Fruit fly (Drosophila melanogaster) whole organism, adult: ENCODE results near the gene CG8136.

Experiments used
- CG11617 ChIP-seq: fragments of 200-800 bp; sonication (Bioruptor generic); optimal IDR thresholded peaks from 2 replicates; lab custom pipeline; 2017; ENCODE audit warnings: mild to moderate bottlenecking, missing biosample characterization, missing genetic modification reagents, missing genetic modification characterization
- CG12768 ChIP-seq: fragments of 200-800 bp; sonication (Bioruptor generic); optimal IDR thresholded peaks from 2 replicates; lab custom pipeline; 2017; ENCODE audit warnings: missing biosample characterization, missing genetic modification characterization, mild to moderate bottlenecking, moderate library complexity, missing genetic modification reagents
- CG14711 ChIP-seq: fragments of 200-800 bp; sonication (Bioruptor generic); optimal IDR thresholded peaks from 2 replicates; lab custom pipeline; 2018; ENCODE audit warnings: missing biosample characterization, mild to moderate bottlenecking, missing genetic modification characterization, moderate library complexity
- CG1620 ChIP-seq: fragments of 200-800 bp; sonication (Bioruptor generic); optimal IDR thresholded peaks from 2 replicates; lab custom pipeline; 2016; ENCODE audit warnings: missing biosample characterization, missing genetic modification characterization
- CG33017 ChIP-seq: fragments of 200-800 bp; sonication (Bioruptor generic); optimal IDR thresholded peaks from 2 replicates; lab custom pipeline; 2018; ENCODE audit warnings: missing biosample characterization, mild to moderate bottlenecking, missing genetic modification characterization, moderate library complexity
- CG5204 ChIP-seq: fragments of 200-800 bp; sonication (Bioruptor generic); optimal IDR thresholded peaks from 2 replicates; lab custom pipeline; 2016; ENCODE audit warnings: missing biosample characterization, missing genetic modification characterization
- CG7045 ChIP-seq: fragments of 200-800 bp; sonication (Bioruptor generic); optimal IDR thresholded peaks from 2 replicates; lab custom pipeline; 2017; ENCODE audit warnings: missing biosample characterization, mild to moderate bottlenecking, missing genetic modification characterization
- CG7101 ChIP-seq: fragments of 200-800 bp; sonication (Bioruptor generic); optimal IDR thresholded peaks from 2 replicates; lab custom pipeline; 2018; ENCODE audit warnings: missing biosample characterization, mild to moderate bottlenecking, missing genetic modification characterization, moderate library complexity
- Clk ChIP-seq: fragments of 200-800 bp; sonication (Bioruptor generic); optimal IDR thresholded peaks from 2 replicates; lab custom pipeline; 2017; ENCODE audit warnings: missing biosample characterization, missing genetic modification characterization
- Crg-1 ChIP-seq: fragments of 200-800 bp; sonication (Bioruptor generic); optimal IDR thresholded peaks from 2 replicates; lab custom pipeline; 2016; ENCODE audit warnings: missing biosample characterization, missing genetic modification characterization
- Hr96 ChIP-seq: fragments of 200-800 bp; sonication (Bioruptor generic); optimal IDR thresholded peaks from 2 replicates; lab custom pipeline; 2016; ENCODE audit warnings: missing biosample characterization, missing genetic modification characterization
- Mnt ChIP-seq: fragments of 200-800 bp; sonication (Bioruptor generic); optimal IDR thresholded peaks from 2 replicates; lab custom pipeline; 2016; ENCODE audit warnings: missing biosample characterization, mild to moderate bottlenecking, missing genetic modification characterization
- bab1 ChIP-seq: fragments of 200-800 bp; sonication (Bioruptor generic); optimal IDR thresholded peaks from 3 replicates; lab custom pipeline; 2019; ENCODE audit warnings: missing biosample characterization, mild to moderate bottlenecking, missing genetic modification characterization, moderate library complexity
- cic ChIP-seq: fragments of 200-800 bp; sonication (Bioruptor generic); optimal IDR thresholded peaks from 2 replicates; lab custom pipeline; 2017; ENCODE audit warnings: missing biosample characterization, mild to moderate bottlenecking, missing genetic modification characterization, moderate library complexity
- cnc ChIP-seq, 2 experiments: fragments of >200 bp; optimal IDR thresholded peaks; 2 replicates each; lab custom pipeline; 2017
- kay ChIP-seq: fragments of 200-800 bp; sonication (Bioruptor generic); peaks from one replicate; lab custom pipeline; 2016; ENCODE audit warnings: missing biosample characterization, missing genetic modification characterization, borderline replicate concordance
- ovo ChIP-seq: fragments of 200-800 bp; sonication (Bioruptor generic); optimal IDR thresholded peaks from 2 replicates; lab custom pipeline; 2016; ENCODE audit warnings: missing biosample characterization, missing genetic modification characterization
- pad ChIP-seq: fragments of 200-800 bp; sonication (Bioruptor generic); optimal IDR thresholded peaks from 3 replicates; lab custom pipeline; 2017; ENCODE audit warnings: missing biosample characterization, missing genetic modification characterization, mild to moderate bottlenecking, moderate library complexity, missing genetic modification reagents
- tj ChIP-seq: fragments of 200-800 bp; sonication (Bioruptor generic); optimal IDR thresholded peaks from 3 replicates; lab custom pipeline; 2017; ENCODE audit warnings: missing biosample characterization, mild to moderate bottlenecking, missing genetic modification characterization, moderate library complexity
- toe ChIP-seq: fragments of 200-800 bp; sonication (Bioruptor generic); optimal IDR thresholded peaks from 2 replicates; lab custom pipeline; 2016; ENCODE audit warnings: missing biosample characterization, missing genetic modification characterization

CG8136 gene

DNA sequence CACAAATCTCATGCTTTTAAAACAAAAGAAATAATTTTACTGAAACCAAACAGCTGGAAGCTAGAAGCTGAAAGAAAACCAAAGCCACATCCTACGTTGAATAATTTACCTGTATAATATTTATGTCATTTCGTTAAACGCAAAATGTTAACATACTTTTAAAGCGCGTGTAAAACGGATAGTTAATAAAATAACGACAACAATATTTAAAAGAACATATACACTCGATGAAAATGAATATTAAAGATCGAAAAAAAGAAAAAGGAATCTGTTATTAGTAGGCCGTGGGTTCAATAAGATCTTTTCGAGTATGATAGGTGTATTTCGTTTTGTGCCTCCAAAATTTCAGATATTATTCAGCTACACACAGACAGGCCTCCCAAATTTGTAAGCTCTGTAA lies at the start of gene CG8136:
Gene CG8136, plus strand, starts transcription at position 301 of the 400 bp plus-strand sequence.
- TF ChIP-seq CG12768 (no peak), kay (GFP tag; lab: Kevin White, UChicago) (peak; percentile 47)

DNA sequence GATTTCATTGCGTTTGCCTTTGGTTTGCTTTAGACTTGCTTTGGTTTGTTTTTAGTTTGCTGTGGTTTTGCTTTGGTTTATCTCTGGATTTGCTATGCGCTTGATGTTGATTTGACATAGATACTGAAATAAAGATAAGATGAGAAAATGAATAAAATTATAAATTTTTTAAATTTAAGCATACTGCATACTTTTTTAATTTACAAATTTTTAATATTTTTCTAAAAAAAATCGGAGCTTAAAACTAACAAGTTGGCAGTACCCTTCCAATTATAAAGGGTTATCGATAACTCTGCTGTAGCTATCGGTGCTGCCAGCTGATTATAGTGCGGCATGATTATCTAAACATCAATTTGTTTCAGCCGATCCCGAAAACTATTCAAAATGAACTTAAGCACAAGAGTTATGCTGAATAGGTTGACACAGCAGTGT lies 47.4 kb upstream of the CG8136 start, which contains the start of gene mRpL19:
Gene mRpL19, plus strand, starts transcription at position 307 of the 432 bp plus-strand sequence.
- peak; percentile 88 for TF ChIP-seq kay (GFP tag; lab: Kevin White, UChicago)
- peak; percentile 27 for TF ChIP-seq cic (GFP tag; lab: Kevin White, UChicago)
- TF ChIP-seq CG33017 (tag; lab: Kevin White, UChicago), result peak; percentile 68
- peak; percentile 59 for TF ChIP-seq Mnt (GFP tag; lab: Kevin White, UChicago)
- peak; percentile 64 for TF ChIP-seq CG14711 (tag; lab: Kevin White, UChicago)
- no peak for TF ChIP-seq ovo
- TF ChIP-seq CG7101 (tag; lab: Kevin White, UChicago), result peak; percentile 76
- TF ChIP-seq bab1 (GFP tag; lab: Kevin White, UChicago), result peak; percentile 73
- TF ChIP-seq CG7045 (GFP tag; lab: Kevin White, UChicago), result peak; percentile 43
- TF ChIP-seq Crg-1 (GFP tag; lab: Kevin White, UChicago), result no peak
- TF ChIP-seq pad, result no peak
- TF ChIP-seq tj (GFP tag; lab: Kevin White, UChicago), result peak; percentile 20
- TF ChIP-seq cnc (optimal IDR thresholded peaks at IDR 0.05; lab: Kevin White, UChicago), result no peak
- TF ChIP-seq CG11617 (GFP tag; lab: Kevin White, UChicago), result peak; percentile 44
- TF ChIP-seq Clk (GFP tag; lab: Kevin White, UChicago), result no peak

DNA sequence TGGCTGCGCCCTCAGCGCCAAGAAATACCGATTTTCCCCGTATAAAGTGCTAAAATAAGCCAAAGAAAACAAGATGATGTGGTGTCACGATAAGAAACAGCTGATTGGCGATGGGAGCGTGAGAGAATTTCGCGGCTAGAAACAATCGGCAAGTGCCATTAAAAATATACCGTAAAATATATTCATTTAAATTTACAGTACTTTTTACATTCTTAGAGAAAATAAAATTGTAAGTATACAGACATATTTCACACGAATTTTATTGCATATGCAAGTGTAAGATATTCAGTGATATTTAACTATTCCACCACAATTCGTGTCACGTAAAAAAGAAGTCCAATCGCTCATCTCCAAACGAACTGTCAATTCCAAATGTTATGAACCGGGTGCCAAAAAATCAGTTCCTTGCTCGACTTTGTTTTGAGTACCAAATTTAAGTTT lies 44.6 kb upstream of the CG8136 start, which contains the start of the genes Unc50, CG11755 and CG8043:
Gene Unc50, minus strand, starts transcription at position 54 of the 441 bp plus-strand sequence.
Gene CG11755, plus strand, starts transcription at position 356 of the 441 bp plus-strand sequence.
Gene CG8043, plus strand, starts transcription at position 356 of the 441 bp plus-strand sequence.
- TF ChIP-seq pad (peak; percentile 59), CG14711 (tag; lab: Kevin White, UChicago) (peak; percentile 74), CG1620 (GFP tag; lab: Kevin White, UChicago) (peak; percentile 82), toe (GFP tag; lab: Kevin White, UChicago) (peak; percentile 89), CG12768 (peak; percentile 73), cic (GFP tag; lab: Kevin White, UChicago) (peak; percentile 37), CG7101 (tag; lab: Kevin White, UChicago) (peak; percentile 80), tj (GFP tag; lab: Kevin White, UChicago) (peak; percentile 54), Clk (GFP tag; lab: Kevin White, UChicago) (peak; percentile 59), Crg-1 (GFP tag; lab: Kevin White, UChicago) (peak; percentile 73), Mnt (GFP tag; lab: Kevin White, UChicago) (peak; percentile 74), CG33017 (tag; lab: Kevin White, UChicago) (peak; percentile 67), CG5204 (GFP tag; lab: Kevin White, UChicago) (peak; percentile 86), ovo (peak; percentile 44), CG7045 (GFP tag; lab: Kevin White, UChicago) (peak; percentile 81), cnc (optimal IDR thresholded peaks at IDR 0.05; lab: Kevin White, UChicago) (no peak), bab1 (GFP tag; lab: Kevin White, UChicago) (peak; percentile 90), Hr96 (GFP tag; lab: Kevin White, UChicago) (peak; percentile 82), CG11617 (GFP tag; lab: Kevin White, UChicago) (peak; percentile 85), kay (GFP tag; lab: Kevin White, UChicago) (peak; percentile 94)

DNA sequence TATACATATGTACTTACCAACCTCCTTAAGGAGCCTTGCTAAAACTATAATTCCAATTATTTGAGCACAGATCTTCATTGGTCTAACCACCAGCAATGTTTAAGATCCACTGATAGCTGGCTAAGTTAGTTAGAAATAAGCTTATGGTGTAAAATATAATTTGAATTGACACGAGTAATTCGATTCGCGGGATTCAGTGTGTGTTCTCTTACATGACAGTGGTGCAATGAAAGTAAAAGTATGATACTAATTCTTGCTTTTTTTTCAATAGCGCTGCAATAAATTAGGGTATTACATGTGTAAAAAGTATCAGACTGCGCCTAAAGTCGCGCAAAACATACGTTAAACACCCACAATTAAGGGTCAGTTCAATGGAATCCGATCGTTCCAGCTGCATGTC lies 41.2 kb upstream of the CG8136 start, which contains the start of gene CG33325:
Gene CG33325, minus strand, starts transcription at position 101 of the 400 bp plus-strand sequence.
- TF ChIP-seq CG7101 (tag; lab: Kevin White, UChicago), result no peak
- no peak for TF ChIP-seq cic (GFP tag; lab: Kevin White, UChicago)
- TF ChIP-seq CG33017 (tag; lab: Kevin White, UChicago), result no peak
- no peak for TF ChIP-seq kay (GFP tag; lab: Kevin White, UChicago)
- no peak for TF ChIP-seq CG14711 (tag; lab: Kevin White, UChicago)
- TF ChIP-seq CG1620 (GFP tag; lab: Kevin White, UChicago), result no peak
- no peak for TF ChIP-seq Mnt (GFP tag; lab: Kevin White, UChicago)
- no peak for TF ChIP-seq Clk (GFP tag; lab: Kevin White, UChicago)
- no peak for TF ChIP-seq toe (GFP tag; lab: Kevin White, UChicago)
- TF ChIP-seq Hr96 (GFP tag; lab: Kevin White, UChicago), result no peak
- no peak for TF ChIP-seq ovo
- no peak for TF ChIP-seq cnc (optimal IDR thresholded peaks at IDR 0.05; lab: Kevin White, UChicago)
- no peak for TF ChIP-seq pad

- TF ChIP-seq CG7045 (GFP tag; lab: Kevin White, UChicago), result no peak
- TF ChIP-seq Clk (GFP tag; lab: Kevin White, UChicago), result no peak
- TF ChIP-seq CG12768, result no peak
- no peak for TF ChIP-seq Mnt (GFP tag; lab: Kevin White, UChicago)
- TF ChIP-seq CG11617 (GFP tag; lab: Kevin White, UChicago), result no peak
- TF ChIP-seq tj (GFP tag; lab: Kevin White, UChicago), result no peak
- TF ChIP-seq cic (GFP tag; lab: Kevin White, UChicago), result no peak
- TF ChIP-seq CG7101 (tag; lab: Kevin White, UChicago), result no peak
- TF ChIP-seq bab1 (GFP tag; lab: Kevin White, UChicago), result no peak
- no peak for TF ChIP-seq CG14711 (tag; lab: Kevin White, UChicago)
- no peak for TF ChIP-seq Hr96 (GFP tag; lab: Kevin White, UChicago)
- no peak for TF ChIP-seq cnc (optimal IDR thresholded peaks at IDR 0.05; lab: Kevin White, UChicago)
Observed at dm6 chr3R:8680611-8681010, 40.6 kb upstream of the CG8136 start.

DNA sequence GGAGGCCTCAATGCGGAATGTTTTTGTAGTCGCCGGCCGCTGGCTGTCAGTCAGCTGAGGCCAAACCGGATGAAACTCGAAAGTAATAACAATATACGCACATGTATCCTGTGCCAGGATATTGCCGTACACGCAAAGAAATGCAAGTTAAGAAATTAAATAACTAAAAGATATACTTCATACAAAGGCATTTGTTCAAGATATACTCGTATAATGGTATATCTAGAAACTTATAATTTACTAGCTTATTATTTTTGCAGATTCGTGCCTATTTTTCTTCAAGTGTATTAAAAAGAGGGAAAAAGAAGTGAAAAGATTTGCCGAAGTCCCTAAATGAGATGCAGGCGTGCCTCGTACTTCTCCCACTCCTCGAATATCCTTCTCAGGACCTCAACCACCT lies 37.9 kb upstream of the CG8136 start:
- TF ChIP-seq CG1620 (GFP tag; lab: Kevin White, UChicago), result no peak
- no peak for TF ChIP-seq CG7045 (GFP tag; lab: Kevin White, UChicago)
- TF ChIP-seq cnc (optimal IDR thresholded peaks at IDR 0.05; lab: Kevin White, UChicago), result no peak
- TF ChIP-seq CG14711 (tag; lab: Kevin White, UChicago), result no peak
- TF ChIP-seq Hr96 (GFP tag; lab: Kevin White, UChicago), result no peak
- no peak for TF ChIP-seq Clk (GFP tag; lab: Kevin White, UChicago)
- no peak for TF ChIP-seq Crg-1 (GFP tag; lab: Kevin White, UChicago)
- TF ChIP-seq bab1 (GFP tag; lab: Kevin White, UChicago), result no peak
- no peak for TF ChIP-seq cic (GFP tag; lab: Kevin White, UChicago)
- no peak for TF ChIP-seq CG7101 (tag; lab: Kevin White, UChicago)
- no peak for TF ChIP-seq kay (GFP tag; lab: Kevin White, UChicago)
